Worm (Caenorhabditis elegans) whole organism, young adult: Measurements from ENCODE around the gene srh-300.

Source experiments
- B0261.1 ChIP-seq: sonication (generic microtip); optimal IDR thresholded peaks from 2 replicates; lab custom pipeline; 2016; ENCODE audit warnings: mild to moderate bottlenecking, missing genetic modification characterization, moderate library complexity, missing compliant biosample characterization
- B0336.3 ChIP-seq: fragments of 200-800 bp; sonication (Bioruptor generic); IDR thresholded peaks from 2 replicates; pipeline ENCODE4 v1.3.6; 2022; ENCODE audit warnings: missing genetic modification characterization, missing compliant biosample characterization
- D2030.7 ChIP-seq: fragments of 200-800 bp; sonication (Bioruptor generic); IDR thresholded peaks from 2 replicates; pipeline ENCODE4 v1.3.6; 2022; ENCODE audit warnings: missing genetic modification reagents, missing genetic modification characterization, missing compliant biosample characterization
- F22D6.2 ChIP-seq: sonication (generic microtip); optimal IDR thresholded peaks from 2 replicates; lab custom pipeline; 2016; ENCODE audit warnings: mild to moderate bottlenecking, missing genetic modification characterization, missing compliant biosample characterization
- F49E8.2 ChIP-seq: sonication (generic microtip); optimal IDR thresholded peaks from 3 replicates; lab custom pipeline; 2017; ENCODE audit warnings: missing genetic modification characterization, mild to moderate bottlenecking, missing compliant biosample characterization, antibody characterized with exemption, moderate library complexity; ENCODE audit not compliant: insufficient read depth
- K12H6.12 ChIP-seq: fragments of 200-800 bp; sonication (Bioruptor generic); optimal IDR thresholded peaks from 2 replicates; lab custom pipeline; 2018; ENCODE audit warnings: mild to moderate bottlenecking, missing genetic modification characterization, missing compliant biosample characterization
- T07F8.4 ChIP-seq: sonication (generic microtip); optimal IDR thresholded peaks from 2 replicates; lab custom pipeline; 2016; ENCODE audit warnings: mild to moderate bottlenecking, missing genetic modification characterization, moderate library complexity, missing compliant biosample characterization
- Y53F4B.3 ChIP-seq: fragments of 200-800 bp; sonication (Bioruptor generic); IDR thresholded peaks from 2 replicates; pipeline ENCODE4 v1.3.6; 2022; ENCODE audit warnings: missing genetic modification reagents, missing genetic modification characterization, missing compliant biosample characterization
- Y53G8AR.9 ChIP-seq: fragments of 200-800 bp; sonication (Bioruptor generic); conservative IDR thresholded peaks from 2 replicates; pipeline ENCODE4 v1.3.6; 2022; ENCODE audit warnings: missing genetic modification reagents, missing genetic modification characterization, missing compliant biosample characterization
- Y56A3A.18 ChIP-seq: fragments of 200-800 bp; sonication (Bioruptor generic); IDR thresholded peaks from 2 replicates; pipeline ENCODE4 v1.3.6; 2022; ENCODE audit warnings: missing genetic modification reagents, missing genetic modification characterization, missing compliant biosample characterization
- Y67H2A.10 ChIP-seq: fragments of 200-800 bp; sonication (Bioruptor generic); conservative IDR thresholded peaks from 2 replicates; pipeline ENCODE4 v1.3.6; 2022; ENCODE audit warnings: missing genetic modification reagents, missing genetic modification characterization, missing compliant biosample characterization
- Y79H2A.3 ChIP-seq: fragments of 200-800 bp; sonication (Bioruptor generic); conservative IDR thresholded peaks from 2 replicates; pipeline ENCODE4 v1.3.6; 2022; ENCODE audit warnings: missing genetic modification reagents, missing genetic modification characterization, missing compliant biosample characterization
- ZK185.1 ChIP-seq: sonication (generic microtip); optimal IDR thresholded peaks from 2 replicates; lab custom pipeline; 2016; ENCODE audit warnings: mild to moderate bottlenecking, missing genetic modification characterization, missing compliant biosample characterization; ENCODE audit not compliant: poor library complexity, severe bottlenecking
- akir-1 ChIP-seq: fragments of 200-800 bp; sonication (Bioruptor generic); optimal IDR thresholded peaks from 2 replicates; lab custom pipeline; 2018; ENCODE audit warnings: mild to moderate bottlenecking, missing genetic modification characterization, moderate library complexity, missing compliant biosample characterization
- aptf-3 ChIP-seq: fragments of 200-800 bp; sonication (Bioruptor generic); IDR thresholded peaks from 2 replicates; pipeline ENCODE4 v1.3.6; 2022; ENCODE audit warnings: missing genetic modification characterization, missing compliant biosample characterization
- atf-7 ChIP-seq: sonication (generic microtip); optimal IDR thresholded peaks from 2 replicates; lab custom pipeline; 2017; ENCODE audit warnings: mild to moderate bottlenecking, missing genetic modification characterization, missing compliant biosample characterization
- attf-3 ChIP-seq: fragments of 200-800 bp; sonication (Bioruptor generic); conservative IDR thresholded peaks from 2 replicates; pipeline ENCODE4 v1.3.6; 2022; ENCODE audit warnings: missing genetic modification reagents, missing genetic modification characterization, missing compliant biosample characterization
- cebp-1 ChIP-seq, 2 experiments: fragments of 200-800 bp in 1 of 2; sonication (Bioruptor generic) in 1 of 2; sonication (generic microtip) in 1 of 2; IDR thresholded peaks in 1 of 2; optimal IDR thresholded peaks in 1 of 2; 2 replicates each; pipeline versions ENCODE4 v1.3.6 to Lab custom; 2017 to 2022; ENCODE audit warnings: missing compliant biosample characterization in 2 of 2, missing genetic modification characterization in 2 of 2, mild to moderate bottlenecking in 1 of 2, missing genetic modification reagents in 1 of 2, moderate library complexity in 1 of 2
- ceh-91 ChIP-seq: fragments of 200-800 bp; sonication (Bioruptor generic); IDR thresholded peaks from 2 replicates; pipeline ENCODE4 v1.3.6; 2022; ENCODE audit warnings: missing genetic modification reagents, missing genetic modification characterization, missing compliant biosample characterization
- dox-1 ChIP-seq: fragments of 200-800 bp; sonication (Bioruptor generic); IDR thresholded peaks from 2 replicates; pipeline ENCODE4 v1.3.6; 2022; ENCODE audit warnings: missing genetic modification reagents, missing genetic modification characterization, missing compliant biosample characterization
- dpl-1 ChIP-seq: fragments of 150-350 bp; optimal IDR thresholded peaks from 2 replicates; lab custom pipeline; 2014; ENCODE audit warnings: missing biosample characterization, missing genetic modification reagents, missing genetic modification characterization
- efl-1 ChIP-seq: fragments of 150-350 bp; optimal IDR thresholded peaks from 2 replicates; lab custom pipeline; 2014; ENCODE audit warnings: missing biosample characterization, missing genetic modification reagents, missing genetic modification characterization
- ekl-4 ChIP-seq: fragments of 200-800 bp; sonication (Bioruptor generic); IDR thresholded peaks from 2 replicates; pipeline ENCODE4 v1.3.6; 2022; ENCODE audit warnings: missing genetic modification reagents, missing genetic modification characterization, missing compliant biosample characterization
- hlh-26 ChIP-seq: fragments of 200-800 bp; sonication (Bioruptor generic); conservative IDR thresholded peaks from 2 replicates; pipeline ENCODE4 v1.3.6; 2022; ENCODE audit warnings: missing genetic modification reagents, missing genetic modification characterization, missing compliant biosample characterization
- hmg-1.2 ChIP-seq: fragments of 200-800 bp; sonication (Bioruptor generic); IDR thresholded peaks from 2 replicates; pipeline ENCODE4 v1.3.6; 2022; ENCODE audit warnings: missing genetic modification reagents, missing genetic modification characterization, missing compliant biosample characterization
- hmg-20 ChIP-seq: fragments of 200-800 bp; sonication (Bioruptor generic); IDR thresholded peaks from 2 replicates; pipeline ENCODE4 v1.3.6; 2022; ENCODE audit warnings: missing genetic modification reagents, missing genetic modification characterization, missing compliant biosample characterization
- let-526 ChIP-seq: fragments of 200-800 bp; sonication (Bioruptor generic); IDR thresholded peaks from 2 replicates; pipeline ENCODE4 v1.3.6; 2022; ENCODE audit warnings: missing genetic modification reagents, missing genetic modification characterization, missing compliant biosample characterization
- lin-26 ChIP-seq: fragments of 200-800 bp; sonication (Bioruptor generic); IDR thresholded peaks from 2 replicates; pipeline ENCODE4 v1.3.6; 2022; ENCODE audit warnings: missing genetic modification reagents, missing genetic modification characterization, missing compliant biosample characterization
- lin-54 ChIP-seq: fragments of 200-800 bp; sonication (Bioruptor generic); optimal IDR thresholded peaks from 2 replicates; lab custom pipeline; 2018; ENCODE audit warnings: mild to moderate bottlenecking, missing genetic modification characterization, missing compliant biosample characterization
- madf-10 ChIP-seq: sonication (generic microtip); optimal IDR thresholded peaks from 2 replicates; lab custom pipeline; 2016; ENCODE audit warnings: mild to moderate bottlenecking, missing genetic modification characterization, missing compliant biosample characterization
- madf-3 ChIP-seq: fragments of 200-800 bp; sonication (Bioruptor generic); IDR thresholded peaks from 2 replicates; pipeline ENCODE4 v1.3.6; 2022; ENCODE audit warnings: missing genetic modification reagents, missing genetic modification characterization, missing compliant biosample characterization
- madf-6 ChIP-seq: fragments of 200-800 bp; sonication (Bioruptor generic); IDR thresholded peaks from 2 replicates; pipeline ENCODE4 v1.3.6; 2022; ENCODE audit warnings: missing genetic modification reagents, missing genetic modification characterization, missing compliant biosample characterization
- madf-8 ChIP-seq: fragments of 200-800 bp; sonication (Bioruptor generic); conservative IDR thresholded peaks from 2 replicates; pipeline ENCODE4 v1.3.6; 2022; ENCODE audit warnings: missing genetic modification reagents, missing genetic modification characterization, missing compliant biosample characterization
- mcd-1 ChIP-seq: fragments of 200-800 bp; sonication (Bioruptor generic); IDR thresholded peaks from 2 replicates; pipeline ENCODE4 v1.3.6; 2022; ENCODE audit warnings: missing genetic modification reagents, missing genetic modification characterization, missing compliant biosample characterization
- mxl-1 ChIP-seq: sonication (generic microtip); optimal IDR thresholded peaks from 2 replicates; lab custom pipeline; 2016; ENCODE audit warnings: missing genetic modification characterization, missing compliant biosample characterization
- nhr-27 ChIP-seq: fragments of 200-800 bp; sonication (Bioruptor generic); optimal IDR thresholded peaks from 2 replicates; lab custom pipeline; 2018; ENCODE audit warnings: mild to moderate bottlenecking, missing genetic modification characterization, moderate library complexity, missing compliant biosample characterization
- repo-1 ChIP-seq: sonication (generic microtip); optimal IDR thresholded peaks from 2 replicates; lab custom pipeline; 2017; ENCODE audit warnings: mild to moderate bottlenecking, missing genetic modification characterization, missing compliant biosample characterization
- rpc-1 ChIP-seq, 2 experiments: fragments of 150-350 bp in 1 of 2; sonication (generic microtip) in 1 of 2; optimal IDR thresholded peaks; 2 replicates each; lab custom pipeline; 2014 to 2018; ENCODE audit warnings: missing biosample characterization in 1 of 2, missing genetic modification characterization in 1 of 2, missing genetic modification reagents in 1 of 2, missing genotype in 1 of 2
- sdz-38 ChIP-seq: sonication (generic microtip); optimal IDR thresholded peaks from 2 replicates; lab custom pipeline; 2016; ENCODE audit warnings: missing genotype, missing genetic modification characterization, missing compliant biosample characterization
- sea-2 ChIP-seq: fragments of 200-800 bp; sonication (Bioruptor generic); IDR thresholded peaks from 2 replicates; pipeline ENCODE4 v1.3.6; 2022; ENCODE audit warnings: missing genetic modification characterization, missing compliant biosample characterization
- snpc-1.1 ChIP-seq: sonication (generic microtip); optimal IDR thresholded peaks from 2 replicates; lab custom pipeline; 2017; ENCODE audit warnings: missing genetic modification characterization, mild to moderate bottlenecking, missing compliant biosample characterization, antibody characterized with exemption, moderate library complexity, missing genotype, missing genetic modification reagents; ENCODE audit not compliant: insufficient read depth
- somi-1 ChIP-seq: fragments of 200-800 bp; sonication (Bioruptor generic); optimal IDR thresholded peaks from 2 replicates; lab custom pipeline; 2018; ENCODE audit warnings: mild to moderate bottlenecking, missing genetic modification characterization, missing compliant biosample characterization
- tlf-1 ChIP-seq: fragments of 200-800 bp; sonication (Bioruptor generic); optimal IDR thresholded peaks from 2 replicates; lab custom pipeline; 2018; ENCODE audit warnings: mild to moderate bottlenecking, missing genetic modification characterization, missing compliant biosample characterization
- zfh-2 ChIP-seq: fragments of 200-800 bp; sonication (Bioruptor generic); conservative IDR thresholded peaks from 2 replicates; pipeline ENCODE4 v1.3.6; 2022; ENCODE audit warnings: missing genetic modification reagents, missing genetic modification characterization, missing compliant biosample characterization
- ztf-3 ChIP-seq: fragments of 200-800 bp; sonication (Bioruptor generic); optimal IDR thresholded peaks from 2 replicates; lab custom pipeline; 2018; ENCODE audit warnings: mild to moderate bottlenecking, missing genetic modification characterization, missing compliant biosample characterization

srh-300 gene

DNA sequence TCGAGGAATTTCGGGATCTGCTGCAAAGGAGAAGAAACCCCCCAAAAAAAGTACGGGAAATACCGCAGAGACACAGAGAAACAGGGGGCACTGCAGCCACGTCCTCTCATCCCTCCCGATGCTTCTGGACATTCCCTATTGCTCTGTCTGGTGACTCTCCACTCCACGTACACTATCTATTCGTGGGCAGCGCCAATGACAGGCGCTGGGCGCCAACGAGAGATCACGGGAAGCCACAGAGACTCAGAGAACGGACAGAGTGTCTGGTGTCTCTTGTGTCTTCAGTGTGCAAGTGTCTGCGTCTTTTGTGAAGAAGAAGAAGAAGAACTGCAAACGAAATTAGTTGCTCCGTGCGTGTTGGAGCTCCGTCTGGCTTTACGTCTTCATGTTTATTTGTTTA is 36.0 kb downstream of the srh-300 start (continued):
- no peak for TF ChIP-seq ZK185.1
- peak; percentile 71 for TF ChIP-seq atf-7 (tag; lab: Kevin White, UChicago)
- no peak for TF ChIP-seq Y53F4B.3 (GFP tag; lab: Robert Waterston, UW)
- peak; percentile 49; the same call in 1 of the 2 replicates for TF ChIP-seq lin-26 (GFP tag; lab: Robert Waterston, UW)
- TF ChIP-seq zfh-2 (GFP tag; lab: Robert Waterston, UW): peak; percentile 93

DNA sequence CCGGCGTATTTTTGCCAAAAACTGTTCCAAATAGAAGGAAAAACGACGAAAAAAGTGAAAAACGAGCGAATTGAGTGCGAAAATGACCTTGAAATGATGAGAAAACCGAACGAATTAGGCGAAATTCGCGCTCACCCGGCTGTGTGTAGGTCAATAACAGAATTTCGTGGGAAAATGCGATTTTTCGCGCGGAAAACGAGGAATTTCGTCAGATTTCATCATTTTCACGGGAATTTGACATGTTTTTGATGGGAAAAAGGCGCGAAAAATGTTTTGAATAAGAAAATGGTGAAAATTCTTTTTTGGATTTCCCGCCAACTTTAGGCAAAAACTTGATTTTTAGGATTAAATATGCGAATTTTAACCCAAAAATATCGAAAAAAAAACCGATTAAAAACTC is 37.2 kb downstream of the srh-300 start:
- TF ChIP-seq cebp-1 (GFP tag; IDR thresholded peaks at IDR 0.05; lab: Robert Waterston, UW): no peak
- TF ChIP-seq cebp-1 (tag; optimal IDR thresholded peaks at IDR 0.05; lab: Kevin White, UChicago): peak; percentile 57
- peak; percentile 92 for TF ChIP-seq efl-1 (GFP tag; lab: Kevin White, UChicago)
- 0 out of 2 replicates have a peak, but pooled peaks have one; percentile 31 for TF ChIP-seq B0336.3 (GFP tag; lab: Robert Waterston, UW)
- TF ChIP-seq ceh-91 (GFP tag; lab: Robert Waterston, UW): peak; percentile 84
- no peak for TF ChIP-seq akir-1 (GFP tag; lab: Kevin White, UChicago)
- TF ChIP-seq D2030.7 (GFP tag; lab: Robert Waterston, UW): peak; percentile 69
- peak; percentile 94 for TF ChIP-seq madf-6 (GFP tag; lab: Robert Waterston, UW)
- no peak for TF ChIP-seq rpc-1 (optimal IDR thresholded peaks at IDR 0.05; lab: Kevin White, UChicago)
- TF ChIP-seq rpc-1 (tag; optimal IDR thresholded peaks at IDR 0.05; lab: Kevin White, UChicago): no peak
- TF ChIP-seq mcd-1: peak; percentile 15; the same call in 1 of the 2 replicates
- no peak for TF ChIP-seq snpc-1.1 (tag; lab: Kevin White, UChicago)
- peak; percentile 23 for TF ChIP-seq tlf-1 (GFP tag; lab: Kevin White, UChicago)
- no peak; the same call in 1 of the 2 replicates for TF ChIP-seq ekl-4 (GFP tag; lab: Robert Waterston, UW)
- TF ChIP-seq lin-54 (GFP tag; lab: Kevin White, UChicago): peak; percentile 52
- peak; percentile 88 for TF ChIP-seq madf-8 (GFP tag; lab: Robert Waterston, UW)
- TF ChIP-seq hmg-1.2 (GFP tag; lab: Robert Waterston, UW): peak; percentile 35
- TF ChIP-seq ztf-3 (GFP tag; lab: Kevin White, UChicago): no peak
- no peak for TF ChIP-seq Y79H2A.3 (GFP tag; lab: Robert Waterston, UW)
- no peak for TF ChIP-seq repo-1
- peak; percentile 75 for TF ChIP-seq dpl-1 (GFP tag; lab: Kevin White, UChicago)

DNA sequence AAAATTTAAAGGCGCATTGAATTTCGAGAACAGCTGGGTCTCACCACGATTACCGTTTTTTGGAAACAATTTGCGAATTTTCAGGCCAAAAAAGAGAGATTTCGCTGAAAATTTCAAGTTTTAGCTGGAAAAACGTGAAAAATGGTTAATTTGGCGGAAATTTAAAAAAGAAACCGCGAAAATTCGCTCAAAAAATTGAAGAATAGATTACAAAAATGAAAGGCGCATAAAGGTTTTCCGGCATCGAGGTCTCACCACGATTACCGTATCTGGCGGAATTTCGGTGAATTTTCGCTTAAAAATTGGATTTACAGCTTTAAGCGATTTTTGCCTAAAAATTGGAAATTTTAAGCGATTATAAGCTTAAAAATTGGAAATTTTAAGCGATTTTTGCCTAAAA is 37.6 kb downstream of the srh-300 start:
- TF ChIP-seq mxl-1 (tag; lab: Kevin White, UChicago): no peak
- no peak for TF ChIP-seq tlf-1 (GFP tag; lab: Kevin White, UChicago)
- TF ChIP-seq Y53G8AR.9 (GFP tag; lab: Robert Waterston, UW): no peak
- no peak for TF ChIP-seq F22D6.2 (tag; lab: Kevin White, UChicago)
- no peak for TF ChIP-seq hlh-26
- TF ChIP-seq F49E8.2: no peak
- no peak for TF ChIP-seq attf-3 (GFP tag; lab: Robert Waterston, UW)
- no peak for TF ChIP-seq madf-10
- no peak for TF ChIP-seq Y56A3A.18 (GFP tag; lab: Robert Waterston, UW)
- no peak for TF ChIP-seq Y67H2A.10
- no peak for TF ChIP-seq aptf-3 (GFP tag; lab: Robert Waterston, UW)
- no peak for TF ChIP-seq let-526 (GFP tag; lab: Robert Waterston, UW)
- TF ChIP-seq dox-1: no peak
- TF ChIP-seq hmg-20 (GFP tag; lab: Robert Waterston, UW): no peak
- TF ChIP-seq T07F8.4: no peak
- no peak for TF ChIP-seq repo-1
- TF ChIP-seq K12H6.12 (tag; lab: Kevin White, UChicago): no peak
- TF ChIP-seq sdz-38 (tag; lab: Kevin White, UChicago): no peak
- no peak for TF ChIP-seq ekl-4 (GFP tag; lab: Robert Waterston, UW)
- TF ChIP-seq madf-6 (GFP tag; lab: Robert Waterston, UW): peak; percentile 72
- TF ChIP-seq nhr-27: no peak
- no peak for TF ChIP-seq Y53F4B.3 (GFP tag; lab: Robert Waterston, UW)
- TF ChIP-seq B0261.1 (tag; lab: Kevin White, UChicago): no peak
- TF ChIP-seq somi-1 (GFP tag; lab: Kevin White, UChicago): no peak
- TF ChIP-seq madf-3 (GFP tag; lab: Robert Waterston, UW): no peak
- no peak for TF ChIP-seq sea-2
